Worm (Caenorhabditis elegans): ENCODE data around the gene M01F1.8.

DNA sequence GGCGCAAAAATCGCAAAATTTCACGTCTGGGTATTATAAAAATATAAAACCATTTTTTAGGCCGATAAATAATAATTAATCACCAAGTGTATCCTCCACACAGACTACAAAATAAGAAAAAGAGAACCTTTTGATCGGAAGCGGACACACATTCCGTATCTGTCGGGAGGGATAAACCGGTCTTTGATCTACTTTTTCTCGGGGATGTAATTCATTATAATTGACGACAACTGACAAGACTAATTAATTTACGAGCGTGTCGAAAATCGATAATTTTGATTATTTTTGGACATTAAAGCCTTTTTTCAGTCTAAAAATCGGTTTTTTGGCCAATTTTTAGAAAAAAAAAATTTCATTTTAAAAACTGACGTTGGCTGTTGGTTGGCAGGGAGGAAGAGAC, 31.9 kb downstream of the M01F1.8 start:
- TF ChIP-seq flh-1 (GFP tag; optimal IDR thresholded peaks at IDR 0.05): no peak
- no peak for TF ChIP-seq lin-13 (tag; optimal IDR thresholded peaks at IDR 0.05)
- TF ChIP-seq lsy-2 (tag; optimal IDR thresholded peaks at IDR 0.05): no peak
- no peak for TF ChIP-seq nhr-237 (tag; optimal IDR thresholded peaks at IDR 0.05)
- no peak for TF ChIP-seq ztf-11 (tag; optimal IDR thresholded peaks at IDR 0.05)
- no peak for TF ChIP-seq mep-1 (tag; optimal IDR thresholded peaks at IDR 0.05)

All from whole organism, mixed stage, embryonic.